Worm (Caenorhabditis elegans) whole organism, young adult: ENCODE data around the gene madf-9.

ENCODE experiments used
- F49E8.2 ChIP-seq: sonication (generic microtip); optimal IDR thresholded peaks from 3 replicates; lab custom pipeline; 2017; ENCODE audit warnings: missing genetic modification characterization, mild to moderate bottlenecking, missing compliant biosample characterization, antibody characterized with exemption, moderate library complexity; ENCODE audit not compliant: insufficient read depth
- ama-1 ChIP-seq, 3 experiments: fragments of 150-350 bp in 1 of 3; sonication (generic microtip) in 2 of 3; optimal IDR thresholded peaks; 2 replicates each; lab custom pipeline; 2014 to 2018; ENCODE audit warnings: missing biosample characterization in 2 of 3, missing genetic modification characterization in 2 of 3, missing genetic modification reagents in 2 of 3
- bed-2 ChIP-seq: fragments of 200-800 bp; sonication (Bioruptor generic); IDR thresholded peaks from 2 replicates; pipeline ENCODE4 v1.3.6; 2022; ENCODE audit warnings: missing genetic modification reagents, missing genetic modification characterization, missing compliant biosample characterization
- hrde-1 ChIP-seq: sonication (generic microtip); optimal IDR thresholded peaks from 2 replicates; lab custom pipeline; 2016; ENCODE audit warnings: missing genetic modification characterization, mild to moderate bottlenecking, missing compliant biosample characterization, moderate library complexity, missing genotype, missing genetic modification reagents, borderline replicate concordance
- lag-1 ChIP-seq: fragments of 200-800 bp; sonication (Bioruptor generic); IDR thresholded peaks from 2 replicates; pipeline ENCODE4 v1.3.6; 2022; ENCODE audit warnings: missing genetic modification reagents, missing genetic modification characterization, missing compliant biosample characterization
- lin-54 ChIP-seq: fragments of 200-800 bp; sonication (Bioruptor generic); optimal IDR thresholded peaks from 2 replicates; lab custom pipeline; 2018; ENCODE audit warnings: mild to moderate bottlenecking, missing genetic modification characterization, missing compliant biosample characterization
- nhr-27 ChIP-seq: fragments of 200-800 bp; sonication (Bioruptor generic); optimal IDR thresholded peaks from 2 replicates; lab custom pipeline; 2018; ENCODE audit warnings: mild to moderate bottlenecking, missing genetic modification characterization, moderate library complexity, missing compliant biosample characterization
- snpc-1.3 ChIP-seq: sonication (generic microtip); optimal IDR thresholded peaks from 2 replicates; lab custom pipeline; 2017; ENCODE audit warnings: missing genetic modification characterization, mild to moderate bottlenecking, missing compliant biosample characterization, antibody characterized with exemption, moderate library complexity, missing genotype, missing genetic modification reagents; ENCODE audit not compliant: insufficient read depth
- somi-1 ChIP-seq: fragments of 200-800 bp; sonication (Bioruptor generic); optimal IDR thresholded peaks from 2 replicates; lab custom pipeline; 2018; ENCODE audit warnings: mild to moderate bottlenecking, missing genetic modification characterization, missing compliant biosample characterization
- zim-3 ChIP-seq: sonication (generic microtip); optimal IDR thresholded peaks from 2 replicates; lab custom pipeline; 2017; ENCODE audit warnings: mild to moderate bottlenecking, missing genetic modification characterization, moderate library complexity, missing compliant biosample characterization
- ztf-18 ChIP-seq: sonication (generic microtip); optimal IDR thresholded peaks from 2 replicates; lab custom pipeline; 2016; ENCODE audit warnings: missing genotype, mild to moderate bottlenecking, missing genetic modification characterization, missing compliant biosample characterization

DNA sequence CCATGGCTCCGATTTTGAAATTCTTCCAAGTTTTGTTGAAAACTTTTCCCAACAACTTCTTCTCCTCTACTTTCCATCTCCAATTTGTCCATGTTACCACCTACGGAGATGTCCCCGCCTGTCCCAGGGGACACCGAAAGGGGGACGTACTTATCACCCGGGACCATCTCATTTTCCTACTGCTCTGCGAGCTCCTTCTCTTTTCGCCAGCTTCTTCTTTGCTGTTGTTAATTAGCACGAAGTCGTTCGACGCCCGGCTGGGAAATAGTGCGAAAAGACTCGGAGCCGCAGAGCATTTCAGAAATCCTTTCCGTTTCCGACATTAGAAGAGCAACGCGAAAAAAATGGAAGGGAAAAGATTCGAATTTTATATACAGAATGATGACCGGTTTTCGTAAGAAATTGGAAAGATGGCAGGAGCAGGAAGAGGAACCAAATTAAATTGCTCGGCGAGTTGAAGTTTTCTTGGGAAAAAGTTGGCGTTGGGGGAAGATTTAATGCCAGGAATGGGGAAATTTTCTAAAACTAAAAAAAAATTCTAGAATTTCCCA, 15.0 kb upstream of the madf-9 start:
- no peak for TF ChIP-seq bed-2 (GFP tag; lab: Robert Waterston, UW)
- TF ChIP-seq F49E8.2: no peak
- no peak for TF ChIP-seq ztf-18 (tag; lab: Kevin White, UChicago)
- TF ChIP-seq lin-54 (GFP tag; lab: Kevin White, UChicago): no peak
- no peak for TF ChIP-seq zim-3
- no peak for TF ChIP-seq somi-1
- TF ChIP-seq ama-1 (optimal IDR thresholded peaks at IDR 0.05; lab: Kevin White, UChicago): no peak
- TF ChIP-seq ama-1 (GFP tag; optimal IDR thresholded peaks at IDR 0.05; lab: Kevin White, UChicago): no peak
- TF ChIP-seq hrde-1: no peak
- no peak for TF ChIP-seq lag-1 (GFP tag; lab: Robert Waterston, UW)
- no peak for TF ChIP-seq snpc-1.3 (tag; lab: Kevin White, UChicago)
- TF ChIP-seq nhr-27: no peak
